Worm (Caenorhabditis elegans) whole organism, mixed stage, embryonic: ENCODE measurements around the gene pdl-1.

Source experiments
- M03D4.4 ChIP-seq: sonication (generic microtip); optimal IDR thresholded peaks from 2 replicates; lab custom pipeline; 2017; ENCODE audit warnings: mild to moderate bottlenecking, missing genetic modification characterization, missing compliant biosample characterization
- bed-3 ChIP-seq: fragments of 200-800 bp; sonication (Bioruptor generic); optimal IDR thresholded peaks from 3 replicates; lab custom pipeline; 2018; ENCODE audit warnings: mild to moderate bottlenecking, missing genetic modification characterization, moderate library complexity, missing compliant biosample characterization
- blmp-1 ChIP-seq: fragments of 150-350 bp; optimal IDR thresholded peaks from 2 replicates; lab custom pipeline; 2014; ENCODE audit warnings: missing biosample characterization, missing genetic modification characterization
- ceh-39 ChIP-seq: fragments of 150-350 bp; optimal IDR thresholded peaks from 2 replicates; lab custom pipeline; 2014; ENCODE audit warnings: missing biosample characterization, missing genetic modification characterization
- ceh-43 ChIP-seq: fragments of 200-800 bp; sonication (Bioruptor generic); optimal IDR thresholded peaks from 2 replicates; lab custom pipeline; 2018; ENCODE audit warnings: mild to moderate bottlenecking, missing genetic modification characterization, moderate library complexity, missing compliant biosample characterization
- ces-1 ChIP-seq: fragments of 150-350 bp; optimal IDR thresholded peaks from 2 replicates; lab custom pipeline; 2014; ENCODE audit warnings: missing biosample characterization, missing genetic modification reagents, missing genetic modification characterization
- cnd-1 ChIP-seq: fragments of 200-800 bp; sonication (Bioruptor generic); optimal IDR thresholded peaks from 2 replicates; lab custom pipeline; 2018; ENCODE audit warnings: mild to moderate bottlenecking, missing genetic modification characterization, missing compliant biosample characterization
- drap-1 ChIP-seq: fragments of 200-800 bp; sonication (Bioruptor generic); optimal IDR thresholded peaks from 3 replicates; lab custom pipeline; 2018; ENCODE audit warnings: mild to moderate bottlenecking, missing genetic modification characterization, missing compliant biosample characterization
- elt-1 ChIP-seq: sonication (generic microtip); optimal IDR thresholded peaks from 2 replicates; lab custom pipeline; 2017; ENCODE audit warnings: missing genetic modification characterization, mild to moderate bottlenecking, missing compliant biosample characterization, antibody characterized with exemption, moderate library complexity, borderline replicate concordance; ENCODE audit not compliant: insufficient read depth
- elt-3 ChIP-seq: fragments of 150-350 bp; optimal IDR thresholded peaks from 2 replicates; lab custom pipeline; 2014; ENCODE audit warnings: missing biosample characterization, missing genetic modification characterization
- flh-1 ChIP-seq: fragments of 200-800 bp; sonication (Bioruptor generic); optimal IDR thresholded peaks from 2 replicates; lab custom pipeline; 2018; ENCODE audit warnings: mild to moderate bottlenecking, missing genetic modification characterization, moderate library complexity, missing compliant biosample characterization
- ham-2 ChIP-seq: fragments of 200-800 bp; sonication (Bioruptor generic); optimal IDR thresholded peaks from 2 replicates; lab custom pipeline; 2018; ENCODE audit warnings: mild to moderate bottlenecking, missing genetic modification characterization, missing compliant biosample characterization
- hlh-1 ChIP-seq: fragments of 150-350 bp; optimal IDR thresholded peaks from 2 replicates; lab custom pipeline; 2014; ENCODE audit warnings: missing biosample characterization, missing genetic modification reagents, missing genetic modification characterization
- lin-13 ChIP-seq: fragments of 150-350 bp; optimal IDR thresholded peaks from 2 replicates; lab custom pipeline; 2014; ENCODE audit warnings: missing biosample characterization, missing genetic modification characterization
- lin-32 ChIP-seq: fragments of 200-800 bp; sonication (Bioruptor generic); optimal IDR thresholded peaks from 2 replicates; lab custom pipeline; 2018; ENCODE audit warnings: mild to moderate bottlenecking, missing genetic modification characterization, missing compliant biosample characterization
- lsy-2 ChIP-seq: fragments of 150-350 bp; optimal IDR thresholded peaks from 2 replicates; lab custom pipeline; 2014; ENCODE audit warnings: missing biosample characterization, missing genetic modification characterization
- mab-5 ChIP-seq: fragments of 150-350 bp; optimal IDR thresholded peaks from 2 replicates; lab custom pipeline; 2014; ENCODE audit warnings: missing biosample characterization, missing genetic modification characterization
- mep-1 ChIP-seq: fragments of 150-350 bp; optimal IDR thresholded peaks from 2 replicates; lab custom pipeline; 2017; ENCODE audit warnings: missing biosample characterization, missing genetic modification reagents, missing genetic modification characterization, inconsistent platforms
- mls-2 ChIP-seq: sonication (generic microtip); optimal IDR thresholded peaks from 2 replicates; lab custom pipeline; 2016; ENCODE audit warnings: mild to moderate bottlenecking, missing genetic modification characterization, moderate library complexity, missing compliant biosample characterization
- nhr-2 ChIP-seq: fragments of 150-350 bp; optimal IDR thresholded peaks from 2 replicates; lab custom pipeline; 2014; ENCODE audit warnings: missing biosample characterization, missing genetic modification characterization
- nhr-28 ChIP-seq: fragments of 150-350 bp; optimal IDR thresholded peaks from 2 replicates; lab custom pipeline; 2014; ENCODE audit warnings: missing biosample characterization, missing genetic modification characterization
- nhr-76 ChIP-seq: sonication (generic microtip); optimal IDR thresholded peaks from 2 replicates; lab custom pipeline; 2017; ENCODE audit warnings: missing biosample characterization, missing genetic modification characterization
- pha-4 ChIP-seq: fragments of 150-350 bp; optimal IDR thresholded peaks from 2 replicates; lab custom pipeline; 2018; ENCODE audit warnings: missing biosample characterization, missing genetic modification reagents, missing genetic modification characterization
- snpc-4 ChIP-seq: fragments of 150-350 bp; optimal IDR thresholded peaks from 2 replicates; lab custom pipeline; 2014; ENCODE audit warnings: missing biosample characterization, missing genetic modification characterization
- sptf-1 ChIP-seq: sonication (generic microtip); optimal IDR thresholded peaks from 2 replicates; lab custom pipeline; 2017; ENCODE audit warnings: mild to moderate bottlenecking, missing genetic modification characterization, moderate library complexity, missing compliant biosample characterization
- tbx-8 ChIP-seq: fragments of 200-800 bp; sonication (Bioruptor generic); optimal IDR thresholded peaks from 2 replicates; lab custom pipeline; 2018; ENCODE audit warnings: mild to moderate bottlenecking, missing genetic modification characterization, moderate library complexity, missing compliant biosample characterization
- unc-39 ChIP-seq: fragments of 150-350 bp; optimal IDR thresholded peaks from 2 replicates; lab custom pipeline; 2014; ENCODE audit warnings: missing biosample characterization, missing genetic modification characterization
- unc-62 ChIP-seq: fragments of 150-350 bp; optimal IDR thresholded peaks from 2 replicates; lab custom pipeline; 2014; ENCODE audit warnings: missing biosample characterization, missing genetic modification reagents, missing genetic modification characterization
- zip-8 ChIP-seq: fragments of 150-350 bp; optimal IDR thresholded peaks from 2 replicates; lab custom pipeline; 2014; ENCODE audit warnings: missing biosample characterization, missing genetic modification characterization

Gene pdl-1

DNA sequence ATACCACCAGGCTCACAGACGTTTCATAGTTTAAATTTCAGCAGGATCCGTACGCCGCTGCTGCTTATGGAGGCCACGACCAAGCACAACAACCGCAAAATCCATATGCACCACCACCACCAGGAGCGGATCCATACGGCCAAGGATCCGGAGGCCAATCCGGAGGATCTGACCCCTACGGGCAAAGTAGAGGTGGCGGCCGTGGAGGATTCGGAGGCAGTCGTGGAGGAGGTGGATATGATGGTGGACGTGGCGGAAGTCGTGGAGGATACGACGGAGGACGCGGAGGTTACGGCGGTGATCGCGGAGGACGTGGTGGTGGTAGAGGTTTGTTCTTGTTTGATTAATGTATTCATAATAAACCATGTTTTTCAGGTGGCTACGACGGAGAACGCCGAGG lies 30.5 kb upstream of the pdl-1 start:
- peak; percentile 1 for TF ChIP-seq sptf-1 (tag; lab: Kevin White, UChicago)

DNA sequence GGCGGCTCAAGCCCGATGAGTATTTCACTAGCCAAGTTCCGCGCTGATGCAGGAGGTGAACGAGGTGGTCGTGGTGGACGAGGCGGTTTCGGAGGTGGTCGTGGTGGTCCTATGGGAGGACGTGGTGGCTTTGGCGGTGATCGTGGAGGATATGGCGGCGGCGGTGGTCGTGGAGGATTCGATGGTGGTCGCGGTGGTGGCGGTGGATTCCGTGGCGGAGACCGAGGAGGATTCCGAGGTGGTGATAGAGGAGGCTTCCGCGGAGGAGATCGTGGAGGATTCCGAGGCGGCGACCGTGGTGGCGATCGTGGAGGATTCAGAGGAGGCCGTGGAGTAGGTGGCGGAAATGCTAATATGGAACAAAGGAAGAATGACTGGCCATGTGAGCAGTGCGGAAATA lies 28.9 kb upstream of the pdl-1 start:
- TF ChIP-seq lsy-2 (tag; lab: Kevin White, UChicago) (no peak), unc-62 (no peak), bed-3 (GFP tag; lab: Kevin White, UChicago) (no peak), elt-1 (tag; lab: Kevin White, UChicago) (no peak), nhr-28 (no peak), blmp-1 (tag; lab: Kevin White, UChicago) (no peak), flh-1 (GFP tag; lab: Kevin White, UChicago) (no peak), lin-32 (no peak), tbx-8 (GFP tag; lab: Kevin White, UChicago) (no peak), pha-4 (tag; lab: Kevin White, UChicago) (no peak)

DNA sequence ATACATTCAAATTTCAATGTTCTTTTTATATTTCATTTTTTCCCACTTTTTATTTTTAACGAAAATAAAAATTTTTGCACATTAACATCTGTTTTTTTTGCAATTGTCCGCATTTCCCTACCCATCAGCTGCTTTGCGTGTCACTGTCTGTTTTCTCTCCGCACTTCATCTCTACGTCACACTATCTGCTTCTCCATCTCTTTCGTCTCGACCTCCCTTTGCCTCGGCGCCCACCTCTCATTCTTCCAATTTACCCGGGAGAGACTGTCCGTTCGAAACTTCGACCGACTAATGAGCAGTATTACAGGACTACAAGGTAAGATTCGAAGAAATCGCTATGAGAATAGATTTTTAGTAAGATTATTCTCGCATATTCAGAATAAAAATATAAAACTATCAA lies 28.2 kb upstream of the pdl-1 start, which contains the start of gene C27H5.2:
TSS of gene C27H5.2 (plus strand) at position 190 of the 400 bp plus-strand sequence.
- TF ChIP-seq elt-1 (tag; lab: Kevin White, UChicago) (no peak), drap-1 (GFP tag; lab: Kevin White, UChicago) (no peak), hlh-1 (tag; lab: Kevin White, UChicago) (peak; percentile 31), elt-3 (tag; lab: Kevin White, UChicago) (no peak), flh-1 (GFP tag; lab: Kevin White, UChicago) (no peak)

DNA sequence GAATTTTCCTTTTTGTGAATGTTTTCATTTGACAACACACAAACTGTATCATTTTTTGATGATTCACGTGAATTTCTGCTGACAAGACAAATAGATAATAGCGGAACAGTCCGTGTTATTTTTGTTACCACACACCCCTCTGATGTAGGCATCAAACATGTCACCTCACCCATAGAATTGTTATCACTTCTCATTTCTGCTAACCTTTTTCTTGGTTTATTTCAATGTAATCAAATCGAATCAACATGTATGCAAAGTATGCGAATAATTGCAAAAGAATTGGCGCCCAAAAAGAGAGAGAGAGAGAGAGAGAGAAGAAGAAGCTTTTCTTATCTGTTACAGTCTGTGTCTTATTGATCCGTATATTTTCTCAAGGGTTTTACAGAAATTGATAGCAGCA lies 26.2 kb upstream of the pdl-1 start:
- no peak for TF ChIP-seq elt-3 (tag; lab: Kevin White, UChicago)

DNA sequence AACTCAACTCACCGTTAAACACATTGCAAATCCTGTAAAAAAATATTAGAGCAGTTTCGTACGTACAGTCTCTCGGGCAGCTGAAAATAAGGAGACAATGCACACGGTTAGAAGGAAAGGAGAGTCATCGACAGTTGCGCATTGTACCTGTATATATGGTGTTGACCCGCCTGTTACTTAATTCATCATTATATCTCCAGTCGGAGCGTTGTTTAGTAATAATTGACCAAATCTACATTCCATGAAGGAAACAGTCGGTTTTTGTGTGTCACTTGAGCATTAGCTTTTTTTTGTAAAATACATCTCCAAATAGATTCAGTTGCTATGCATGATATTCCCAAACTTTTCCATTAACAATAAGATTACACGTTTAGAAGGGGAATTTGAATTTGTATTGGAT lies 22.1 kb upstream of the pdl-1 start, which contains the start of gene C27H5.12:
TSS of gene C27H5.12 (minus strand) at position 101 of the 400 bp plus-strand sequence.
- TF ChIP-seq flh-1 (GFP tag; lab: Kevin White, UChicago): no peak
- TF ChIP-seq M03D4.4 (tag; lab: Kevin White, UChicago): no peak
- TF ChIP-seq drap-1 (GFP tag; lab: Kevin White, UChicago): no peak
- TF ChIP-seq mls-2 (tag; lab: Kevin White, UChicago): no peak
- TF ChIP-seq sptf-1 (tag; lab: Kevin White, UChicago): no peak
- no peak for TF ChIP-seq bed-3 (GFP tag; lab: Kevin White, UChicago)
- TF ChIP-seq blmp-1 (tag; lab: Kevin White, UChicago): no peak
- no peak for TF ChIP-seq snpc-4 (tag; lab: Kevin White, UChicago)
- TF ChIP-seq lin-32: no peak
- TF ChIP-seq ces-1: no peak
- TF ChIP-seq cnd-1 (tag; lab: Kevin White, UChicago): no peak
- no peak for TF ChIP-seq mep-1 (tag; lab: Kevin White, UChicago)
- TF ChIP-seq unc-39 (tag; lab: Kevin White, UChicago): no peak
- TF ChIP-seq pha-4 (tag; lab: Kevin White, UChicago): no peak
- TF ChIP-seq ham-2: no peak
- no peak for TF ChIP-seq tbx-8 (GFP tag; lab: Kevin White, UChicago)
- no peak for TF ChIP-seq ceh-43

DNA sequence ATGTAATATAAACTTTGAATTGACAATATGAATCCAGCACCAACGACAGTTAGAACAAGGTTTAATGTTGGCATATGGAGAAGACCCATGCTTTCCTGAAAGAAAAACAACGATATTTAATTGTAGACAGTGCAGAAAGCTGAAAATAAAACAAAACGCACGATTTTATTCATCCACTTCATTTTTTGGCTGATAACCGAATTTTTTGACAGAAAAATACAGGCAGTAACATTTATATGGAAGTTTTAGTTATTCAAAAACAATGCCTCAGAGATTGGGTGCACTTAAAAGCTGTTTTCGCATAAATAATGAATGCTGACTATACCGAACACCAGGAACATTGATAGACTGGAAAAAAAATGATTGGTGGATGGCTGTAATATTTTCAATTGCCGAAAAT lies 17.9 kb upstream of the pdl-1 start, which contains the start of gene mfsd-13.2:
TSS of gene mfsd-13.2 (minus strand) at position 101 of the 400 bp plus-strand sequence.
- TF ChIP-seq mab-5 (tag; lab: Kevin White, UChicago) (no peak), M03D4.4 (tag; lab: Kevin White, UChicago) (no peak), mls-2 (tag; lab: Kevin White, UChicago) (no peak), drap-1 (GFP tag; lab: Kevin White, UChicago) (no peak), elt-1 (tag; lab: Kevin White, UChicago) (no peak), elt-3 (tag; lab: Kevin White, UChicago) (no peak), bed-3 (GFP tag; lab: Kevin White, UChicago) (no peak), ham-2 (no peak), pha-4 (tag; lab: Kevin White, UChicago) (no peak), nhr-2 (tag; lab: Kevin White, UChicago) (no peak), snpc-4 (tag; lab: Kevin White, UChicago) (no peak), nhr-76 (tag; lab: Kevin White, UChicago) (no peak), lin-13 (tag; lab: Kevin White, UChicago) (no peak), ceh-43 (no peak), sptf-1 (tag; lab: Kevin White, UChicago) (no peak), zip-8 (tag; lab: Kevin White, UChicago) (no peak), ceh-39 (tag; lab: Kevin White, UChicago) (no peak), mep-1 (tag; lab: Kevin White, UChicago) (no peak)
